Fruit fly (Drosophila melanogaster): ENCODE data around the gene ninaE.
A peak's percentile ranks its signal among the peaks of the same experiment; 100 is the strongest.

The ninaE gene

dm6 chr3R:19891363-19891762, 3.4 kb upstream of the ninaE start:
- TF ChIP-seq usp (GFP tag; optimal IDR thresholded peaks at IDR 0.05) (no peak), psq (optimal IDR thresholded peaks at IDR 0.05) (no peak), EcR (GFP tag; optimal IDR thresholded peaks at IDR 0.05) (no peak), CG8478 (optimal IDR thresholded peaks at IDR 0.05) (no peak), pan (optimal IDR thresholded peaks at IDR 0.05) (no peak), Dll (optimal IDR thresholded peaks at IDR 0.05) (no peak)

DNA sequence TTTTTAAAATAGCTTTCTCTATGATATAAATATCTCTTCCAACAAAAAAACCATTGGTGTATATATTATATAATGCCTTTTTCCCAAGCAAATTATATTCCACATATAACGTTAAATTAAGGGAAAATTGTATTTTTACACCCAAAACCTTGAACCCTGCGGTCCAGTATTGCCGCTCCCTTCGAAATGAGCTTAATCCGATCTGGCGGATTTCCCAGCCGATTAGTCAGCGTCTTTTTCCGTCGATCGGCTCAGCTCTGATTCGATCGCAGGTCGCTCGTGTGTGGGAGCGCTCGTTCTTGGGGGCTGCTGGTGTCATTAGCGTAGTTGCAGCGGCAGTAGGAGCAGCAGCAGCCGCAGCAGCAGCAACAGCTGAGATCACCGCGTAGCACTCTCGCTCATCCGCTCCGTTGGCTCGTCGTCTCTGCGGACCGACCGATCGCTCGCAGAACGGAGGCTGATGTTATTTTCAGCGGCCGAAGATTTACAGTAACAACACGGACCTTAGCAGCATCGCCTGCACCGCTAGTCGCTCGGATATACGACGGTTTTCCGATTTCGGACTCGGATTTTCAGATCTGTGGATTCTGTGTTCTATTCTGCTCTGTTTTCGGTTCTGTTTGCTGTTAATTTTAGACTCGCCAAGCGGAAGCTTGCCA, 2.5 kb upstream of the ninaE start, which contains the start of gene CG4733:
Gene CG4733, plus strand, starts transcription at position 350 of the 659 bp plus-strand sequence.
- no peak for TF ChIP-seq EcR (GFP tag; optimal IDR thresholded peaks at IDR 0.05)
- TF ChIP-seq Dll (optimal IDR thresholded peaks at IDR 0.05) = no peak
- TF ChIP-seq psq (optimal IDR thresholded peaks at IDR 0.05) = no peak
- TF ChIP-seq pan (optimal IDR thresholded peaks at IDR 0.05) = no peak
- TF ChIP-seq usp (GFP tag; optimal IDR thresholded peaks at IDR 0.05) = no peak
- TF ChIP-seq CG8478 (optimal IDR thresholded peaks at IDR 0.05) = no peak

DNA sequence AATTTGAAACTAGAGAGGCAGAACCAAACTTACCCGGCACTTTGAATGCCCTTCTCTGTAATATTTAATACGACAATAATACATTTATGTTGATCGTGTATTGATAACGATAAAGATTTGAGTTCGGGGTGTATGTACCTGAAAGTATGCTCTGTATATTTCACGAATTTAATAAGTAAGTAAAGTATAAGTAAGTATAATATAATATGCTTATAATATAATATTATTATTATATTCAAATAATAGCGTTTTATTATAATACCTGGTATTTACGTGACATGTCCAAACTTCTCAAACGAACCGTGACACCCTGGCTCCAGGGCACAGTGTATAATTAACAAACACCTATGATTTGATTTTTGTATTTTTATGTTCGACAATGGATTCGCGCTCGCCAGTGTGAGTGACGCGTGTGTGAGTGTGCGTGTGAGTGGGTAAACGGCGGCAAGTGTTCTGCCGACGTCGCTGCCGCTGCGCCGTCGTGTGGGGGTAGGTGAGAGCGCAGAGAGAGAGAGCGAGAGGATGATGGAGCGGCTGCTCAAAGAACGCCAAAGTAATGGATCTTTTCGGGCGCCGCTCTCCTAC, 1.7 kb upstream of the ninaE start:
- TF ChIP-seq Dll (optimal IDR thresholded peaks at IDR 0.05) = peak; percentile 82
- TF ChIP-seq CG8478 (optimal IDR thresholded peaks at IDR 0.05) = no peak

- TF ChIP-seq EcR (GFP tag; optimal IDR thresholded peaks at IDR 0.05) = no peak
- TF ChIP-seq Dll (optimal IDR thresholded peaks at IDR 0.05) = no peak
- TF ChIP-seq usp (GFP tag; optimal IDR thresholded peaks at IDR 0.05) = no peak
- TF ChIP-seq psq (optimal IDR thresholded peaks at IDR 0.05) = no peak
- no peak for TF ChIP-seq pan (optimal IDR thresholded peaks at IDR 0.05)
- no peak for TF ChIP-seq CG8478 (optimal IDR thresholded peaks at IDR 0.05)
These were observed 7.5 kb downstream of the ninaE start for dm6 chr3R:19880431-19880939.

dm6 chr3R:19879470-19880052, 8.4 kb downstream of the ninaE start, which contains the start of gene Ask1:
TSS of gene Ask1 (plus strand) at chr3R:19879719.
- no peak for TF ChIP-seq Dll (optimal IDR thresholded peaks at IDR 0.05)

DNA sequence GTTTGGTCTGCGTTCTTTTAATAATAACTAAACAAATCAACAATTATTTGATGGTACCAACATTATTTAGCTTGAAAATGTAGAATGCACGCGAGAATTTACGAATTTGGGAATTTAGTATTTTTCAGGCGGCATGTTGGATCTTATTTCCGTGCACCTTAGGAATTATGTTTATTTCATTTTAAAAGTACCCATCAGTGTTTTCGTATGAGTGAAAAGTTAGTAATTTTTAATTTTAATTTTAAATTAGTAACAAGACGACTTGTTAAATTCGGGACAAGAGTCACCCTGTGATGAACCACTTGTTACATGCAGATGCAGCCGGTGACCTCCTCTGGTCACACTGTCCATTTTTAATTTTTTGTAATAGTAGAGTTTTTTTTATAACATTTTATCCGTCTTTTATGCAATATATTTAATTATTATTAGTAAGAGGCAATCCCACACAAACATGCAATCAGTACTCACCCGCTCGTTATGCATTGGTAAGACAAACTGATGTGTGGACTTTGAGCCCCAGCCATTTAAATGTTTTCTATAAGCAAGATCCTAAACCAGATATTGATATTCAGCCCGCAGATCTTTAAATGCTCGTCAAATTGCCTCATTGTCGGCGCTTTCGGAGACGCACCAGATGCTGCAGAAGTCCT, 10.5 kb downstream of the ninaE start, which contains the start of the genes CG17186 and Arc42:
Gene CG17186, minus strand, starts transcription at position 88 of the 650 bp plus-strand sequence.
Gene Arc42, plus strand, starts transcription at position 311 of the 650 bp plus-strand sequence.
- TF ChIP-seq EcR (GFP tag; optimal IDR thresholded peaks at IDR 0.05) (no peak), usp (GFP tag; optimal IDR thresholded peaks at IDR 0.05) (no peak), pan (optimal IDR thresholded peaks at IDR 0.05) (no peak), CG8478 (optimal IDR thresholded peaks at IDR 0.05) (no peak), psq (optimal IDR thresholded peaks at IDR 0.05) (no peak), Dll (optimal IDR thresholded peaks at IDR 0.05) (no peak)

dm6 chr3R:19875118-19875887, 12.7 kb downstream of the ninaE start, which contains the start of gene Mrp5:
TSS of gene Mrp5 (minus strand) at chr3R:19875678.
- TF ChIP-seq Dll (optimal IDR thresholded peaks at IDR 0.05) = peak; percentile 75
- TF ChIP-seq psq (optimal IDR thresholded peaks at IDR 0.05) = no peak

- TF ChIP-seq usp (GFP tag; optimal IDR thresholded peaks at IDR 0.05) (no peak), psq (optimal IDR thresholded peaks at IDR 0.05) (no peak), EcR (GFP tag; optimal IDR thresholded peaks at IDR 0.05) (no peak), pan (optimal IDR thresholded peaks at IDR 0.05) (no peak), Dll (optimal IDR thresholded peaks at IDR 0.05) (no peak), CG8478 (optimal IDR thresholded peaks at IDR 0.05) (no peak)
These were observed 14.8 kb downstream of the ninaE start for dm6 chr3R:19873102-19873737.

dm6 chr3R:19863979-19864775, 23.8 kb downstream of the ninaE start, which contains the start of the genes CG4572 and CG4686:
TSS of gene CG4572 (minus strand) at chr3R:19864393.
TSS of gene CG4686 (plus strand) at chr3R:19864496.
- TF ChIP-seq Dll (optimal IDR thresholded peaks at IDR 0.05) (no peak), pan (optimal IDR thresholded peaks at IDR 0.05) (no peak), EcR (GFP tag; optimal IDR thresholded peaks at IDR 0.05) (no peak)

DNA sequence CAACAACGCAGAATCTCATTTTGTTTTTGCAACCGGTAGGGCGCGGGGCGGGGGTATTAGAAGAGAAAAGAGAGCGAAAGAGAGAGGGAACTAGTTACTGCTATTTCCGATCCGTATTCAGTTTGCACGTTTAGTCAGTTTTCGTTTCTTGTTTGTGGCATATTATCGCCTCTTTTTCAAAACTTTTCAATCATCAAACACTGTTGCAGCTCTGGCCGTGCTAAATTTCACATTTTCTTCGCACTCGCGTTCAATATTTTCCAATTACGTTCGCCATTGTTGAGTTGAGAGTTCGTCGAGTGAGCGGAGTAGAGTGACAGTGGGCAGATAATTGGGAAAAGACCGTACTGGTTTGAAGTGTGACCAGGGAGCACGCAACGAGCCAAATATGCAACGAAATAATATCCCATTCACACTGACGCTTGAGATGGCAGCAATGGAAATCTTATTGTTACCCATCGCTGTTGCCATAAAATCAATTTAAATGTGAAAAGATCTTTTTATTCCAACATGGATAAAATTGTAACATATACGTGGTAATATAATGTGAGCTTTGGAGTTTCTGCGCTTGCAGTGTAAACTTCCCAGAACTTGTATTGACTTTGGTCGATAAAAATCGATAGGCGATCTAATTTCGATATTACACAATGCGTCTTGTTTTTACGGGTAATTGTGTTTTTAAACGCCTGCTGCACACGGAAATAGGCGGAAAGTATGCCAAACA, 26.8 kb downstream of the ninaE start, which contains the start of the genes Ire1 and Mrm2:
Gene Ire1, minus strand, starts transcription at position 296 of the 724 bp plus-strand sequence.
Gene Mrm2, plus strand, starts transcription at position 615 of the 724 bp plus-strand sequence.
- TF ChIP-seq usp (GFP tag; optimal IDR thresholded peaks at IDR 0.05) (no peak), Dll (optimal IDR thresholded peaks at IDR 0.05) (no peak), pan (optimal IDR thresholded peaks at IDR 0.05) (no peak), EcR (GFP tag; optimal IDR thresholded peaks at IDR 0.05) (no peak), CG8478 (optimal IDR thresholded peaks at IDR 0.05) (no peak), psq (optimal IDR thresholded peaks at IDR 0.05) (no peak)
